Worm (Caenorhabditis elegans): ENCODE data around the gene C40A11.3.

- TF ChIP-seq ceh-36 (tag; optimal IDR thresholded peaks at IDR 0.05), result no peak
- no peak for TF ChIP-seq ama-1 (optimal IDR thresholded peaks at IDR 0.05)
- TF ChIP-seq hnd-1 (tag; optimal IDR thresholded peaks at IDR 0.05), result no peak
- TF ChIP-seq hmbx-1 (tag; optimal IDR thresholded peaks at IDR 0.05), result no peak
- no peak for TF ChIP-seq sea-1 (GFP tag; conservative IDR thresholded peaks at IDR 0.05)
- TF ChIP-seq F13C5.2 (tag; optimal IDR thresholded peaks at IDR 0.05), result no peak
Observed at ce11 chrII:2135604-2136003, 5.3 kb upstream of the C40A11.3 start, which contains the start of gene hpo-7.
